Fruit fly (Drosophila melanogaster): ENCODE data around the gene CG32700.
A peak's percentile ranks its signal among the peaks of the same experiment; 100 is the strongest.

dm6 chrX:9589928-9590327 lies 39.3 kb upstream of the CG32700 start:
- TF ChIP-seq CG11762 (GFP tag; optimal IDR thresholded peaks at IDR 0.05; ENCODE audit: insufficient read depth): peak; percentile 13
- TF ChIP-seq spab (GFP tag; optimal IDR thresholded peaks at IDR 0.05): no peak
- no peak for TF ChIP-seq Hr38 (GFP tag; optimal IDR thresholded peaks at IDR 0.05)
- no peak for TF ChIP-seq CG4318 (GFP tag; optimal IDR thresholded peaks at IDR 0.05)
- TF ChIP-seq dac (GFP tag; optimal IDR thresholded peaks at IDR 0.05): no peak
- TF ChIP-seq dsx (GFP tag; optimal IDR thresholded peaks at IDR 0.05; ENCODE audit: poor library complexity, severe bottlenecking): no peak
- TF ChIP-seq CG16779 (tag; optimal IDR thresholded peaks at IDR 0.05): no peak
- peak; percentile 19 for TF ChIP-seq CG3032 (tag; optimal IDR thresholded peaks at IDR 0.05)
- no peak for TF ChIP-seq CG9139 (GFP tag; optimal IDR thresholded peaks at IDR 0.05)
- TF ChIP-seq CG8632 (GFP tag; optimal IDR thresholded peaks at IDR 0.05): peak; percentile 11
- peak; percentile 62 for TF ChIP-seq CG8119 (GFP tag; IDR thresholded peaks at IDR 0.05)
- peak; percentile 42; the same call in 1 of the 2 replicates for TF ChIP-seq CG11294 (GFP tag; IDR thresholded peaks at IDR 0.05)
